Fruit fly (Drosophila melanogaster): ENCODE measurements around the gene CG33631.

Gene CG33631

dm6 chr3R:10113746-10114145 is 49.9 kb downstream of the CG33631 start:
- TF ChIP-seq pan (optimal IDR thresholded peaks at IDR 0.05): no peak
- TF ChIP-seq usp (GFP tag; optimal IDR thresholded peaks at IDR 0.05): no peak
- TF ChIP-seq CG8478 (optimal IDR thresholded peaks at IDR 0.05): no peak
- no peak for TF ChIP-seq Dll (optimal IDR thresholded peaks at IDR 0.05)
- TF ChIP-seq EcR (GFP tag; optimal IDR thresholded peaks at IDR 0.05): no peak
- TF ChIP-seq psq (optimal IDR thresholded peaks at IDR 0.05): no peak
